Worm (Caenorhabditis elegans) whole organism, L4/young adult: ENCODE results near the gene AH9.3.

Experiments
- W03F9.2 ChIP-seq: fragments of 150-350 bp; optimal IDR thresholded peaks from 2 replicates; lab custom pipeline; 2014; ENCODE audit warnings: missing biosample characterization, missing genetic modification characterization
- dao-5 ChIP-seq: sonication (generic microtip); optimal IDR thresholded peaks from 2 replicates; lab custom pipeline; 2016; ENCODE audit warnings: missing genotype, missing genetic modification characterization, moderate library complexity, missing compliant biosample characterization
- him-1 ChIP-seq: sonication (generic microtip); optimal IDR thresholded peaks from 2 replicates; lab custom pipeline; 2016; ENCODE audit warnings: missing genotype, missing genetic modification reagents, missing genetic modification characterization, missing compliant biosample characterization

Gene AH9.3

ce11 chrX:2220850-2221249, 40.1 kb downstream of the AH9.3 start, which contains the start of gene hex-1:
Gene hex-1 (plus strand): TSS chrX:2221150.
- TF ChIP-seq dao-5 (tag; lab: Kevin White, UChicago) (no peak), W03F9.2 (tag; lab: Kevin White, UChicago) (no peak), him-1 (tag; lab: Kevin White, UChicago) (no peak)

- no peak for TF ChIP-seq him-1 (tag; lab: Kevin White, UChicago)
- no peak for TF ChIP-seq dao-5 (tag; lab: Kevin White, UChicago)
- no peak for TF ChIP-seq W03F9.2 (tag; lab: Kevin White, UChicago)
Observed at ce11 chrX:2219453-2219852, 41.5 kb downstream of the AH9.3 start.

ce11 chrX:2219006-2219405, 41.9 kb downstream of the AH9.3 start:
- TF ChIP-seq W03F9.2 (tag; lab: Kevin White, UChicago) (no peak), dao-5 (tag; lab: Kevin White, UChicago) (no peak), him-1 (tag; lab: Kevin White, UChicago) (no peak)

DNA sequence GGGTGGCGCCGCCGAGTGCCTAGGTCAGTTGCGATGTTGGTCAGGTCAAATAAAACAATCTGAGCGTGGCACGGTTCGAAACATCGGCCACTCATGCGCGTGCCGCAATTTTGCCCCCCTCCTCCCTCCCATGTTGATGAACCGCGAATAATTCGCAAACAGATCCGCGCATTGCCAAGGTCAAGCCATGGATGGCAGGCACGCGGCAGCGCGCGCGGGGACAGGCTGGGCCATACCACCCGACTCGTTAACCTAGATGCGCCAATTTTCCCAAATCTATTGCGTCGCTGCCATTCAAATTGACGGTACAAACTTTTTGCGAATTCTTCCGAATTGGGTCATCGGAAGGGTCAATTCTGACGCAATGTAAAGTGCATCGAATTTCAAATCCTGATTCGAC, 44.2 kb downstream of the AH9.3 start:
- TF ChIP-seq dao-5 (tag; lab: Kevin White, UChicago) = no peak
- TF ChIP-seq him-1 (tag; lab: Kevin White, UChicago) = no peak
- TF ChIP-seq W03F9.2 (tag; lab: Kevin White, UChicago) = no peak

- no peak for TF ChIP-seq dao-5 (tag; lab: Kevin White, UChicago)
- no peak for TF ChIP-seq W03F9.2 (tag; lab: Kevin White, UChicago)
- TF ChIP-seq him-1 (tag; lab: Kevin White, UChicago) = no peak
Observed at ce11 chrX:2216242-2216641, 44.7 kb downstream of the AH9.3 start.

ce11 chrX:2215108-2215507, 45.8 kb downstream of the AH9.3 start:
- no peak for TF ChIP-seq W03F9.2 (tag; lab: Kevin White, UChicago)
- TF ChIP-seq him-1 (tag; lab: Kevin White, UChicago) = no peak
- no peak for TF ChIP-seq dao-5 (tag; lab: Kevin White, UChicago)

ce11 chrX:2214454-2214853, 46.4 kb downstream of the AH9.3 start:
- TF ChIP-seq him-1 (tag; lab: Kevin White, UChicago) = no peak
- no peak for TF ChIP-seq dao-5 (tag; lab: Kevin White, UChicago)
- TF ChIP-seq W03F9.2 (tag; lab: Kevin White, UChicago) = no peak

DNA sequence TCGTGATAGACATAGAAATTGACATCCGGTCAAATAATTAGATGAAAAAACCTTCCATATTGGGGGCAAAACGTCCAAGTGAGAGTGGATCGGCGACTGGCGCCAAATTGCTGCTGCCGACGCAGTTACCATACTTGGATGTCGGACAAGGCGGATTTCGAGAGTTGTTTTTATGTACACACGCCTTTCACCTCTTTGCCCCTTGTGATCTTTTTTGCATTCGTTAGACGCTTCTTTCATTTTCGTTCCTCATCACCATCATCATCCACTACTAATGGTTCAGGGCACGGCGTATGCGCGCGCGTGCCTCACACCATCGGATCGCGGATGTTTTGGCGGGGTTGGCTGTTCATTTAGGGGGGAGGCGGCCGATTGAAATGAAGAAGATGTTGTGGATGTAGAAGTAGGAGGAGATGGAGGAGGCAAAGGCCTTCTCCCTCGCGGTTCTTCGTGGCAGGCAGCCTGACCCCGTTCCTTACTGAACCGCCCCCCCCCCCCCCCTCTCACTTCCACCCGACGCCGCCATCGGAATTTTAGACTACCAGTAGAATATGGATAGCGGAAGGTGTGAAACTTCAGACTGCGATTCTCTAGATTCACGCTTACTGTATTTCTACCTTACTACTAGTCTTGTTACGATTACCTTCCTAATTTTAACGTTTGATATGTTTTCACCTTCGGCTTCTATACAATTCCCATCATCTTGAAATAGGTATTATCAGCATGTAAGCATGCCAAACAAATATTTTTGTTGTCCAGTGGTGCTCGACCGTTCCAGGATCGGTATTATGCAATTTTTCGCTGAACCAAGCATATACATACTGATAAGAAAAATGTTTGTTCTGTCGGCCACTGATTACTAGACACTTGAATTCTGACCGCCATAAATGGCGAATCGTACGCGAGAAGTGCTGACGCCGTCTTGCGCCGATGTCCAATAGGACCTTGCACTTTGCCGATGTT, 47.2 kb downstream of the AH9.3 start:
- TF ChIP-seq him-1 (tag; lab: Kevin White, UChicago) (no peak), W03F9.2 (tag; lab: Kevin White, UChicago) (no peak), dao-5 (tag; lab: Kevin White, UChicago) (no peak)

DNA sequence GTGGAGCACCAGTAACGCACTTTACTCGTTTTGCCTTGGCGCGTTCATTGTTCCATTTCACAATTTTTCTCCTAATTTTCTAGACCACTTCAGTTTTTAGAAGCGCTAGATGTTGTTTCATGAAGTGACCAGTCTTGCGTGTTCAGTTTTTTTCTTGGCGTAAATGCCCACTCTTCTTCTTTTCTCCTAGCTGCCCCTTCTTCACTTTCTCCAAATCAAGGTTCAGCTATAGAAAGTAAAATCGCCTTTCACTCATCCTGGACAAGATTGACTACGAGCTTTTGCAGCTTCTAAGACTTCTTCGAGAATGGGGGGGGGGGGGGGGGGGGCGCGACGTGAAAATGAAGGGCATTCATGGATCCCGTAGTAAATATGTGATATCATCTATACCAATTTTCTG, 48.2 kb downstream of the AH9.3 start:
- no peak for TF ChIP-seq dao-5 (tag; lab: Kevin White, UChicago)
- TF ChIP-seq W03F9.2 (tag; lab: Kevin White, UChicago) = no peak
- TF ChIP-seq him-1 (tag; lab: Kevin White, UChicago) = no peak

DNA sequence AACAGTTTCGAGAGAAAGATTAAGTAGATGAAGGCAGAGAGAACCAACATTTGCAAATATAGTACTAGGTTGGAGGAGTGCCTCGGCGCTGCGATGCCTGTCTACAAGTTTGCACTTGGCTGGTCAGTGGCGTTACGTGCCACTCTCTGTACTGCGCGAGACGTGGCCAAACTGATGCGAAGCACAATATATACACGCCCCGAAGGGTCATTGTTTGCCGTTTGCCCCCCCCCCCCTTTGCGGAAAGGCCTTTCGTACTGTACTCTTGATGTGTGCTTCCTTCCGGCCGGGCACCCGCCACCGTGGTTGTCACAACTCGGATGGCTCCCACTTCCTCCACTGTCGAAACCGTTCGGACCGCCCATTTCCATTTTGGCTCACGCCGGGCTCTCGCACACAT, 48.8 kb downstream of the AH9.3 start:
- TF ChIP-seq dao-5 (tag; lab: Kevin White, UChicago) = no peak

- TF ChIP-seq dao-5 (tag; lab: Kevin White, UChicago) = no peak
- TF ChIP-seq W03F9.2 (tag; lab: Kevin White, UChicago) = no peak
- TF ChIP-seq him-1 (tag; lab: Kevin White, UChicago) = no peak
Observed at ce11 chrX:2210751-2211150, 50.2 kb downstream of the AH9.3 start, which contains the start of gene peb-1. Gene peb-1 (plus strand): TSS chrX:2211051.

DNA sequence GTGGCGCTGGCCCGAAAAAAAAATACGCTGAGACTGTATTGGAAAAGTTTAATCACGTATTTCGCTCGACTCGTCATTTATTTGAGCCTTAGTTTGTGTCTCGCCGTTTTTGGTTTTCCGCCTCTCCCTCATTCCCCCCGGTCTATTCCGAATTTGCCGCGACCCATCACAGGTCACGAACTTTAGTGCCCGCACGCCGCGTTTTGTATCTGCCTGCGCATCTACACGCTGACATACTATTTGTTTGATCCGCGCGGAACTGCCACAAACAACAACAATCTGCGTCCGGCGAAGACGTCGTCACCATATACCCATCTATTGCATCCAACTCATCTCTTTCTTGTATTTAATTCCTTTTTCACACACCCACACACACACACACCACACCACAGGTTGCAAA, 50.7 kb downstream of the AH9.3 start:
- TF ChIP-seq him-1 (tag; lab: Kevin White, UChicago) = no peak
- TF ChIP-seq W03F9.2 (tag; lab: Kevin White, UChicago) = no peak
- no peak for TF ChIP-seq dao-5 (tag; lab: Kevin White, UChicago)
